Worm (Caenorhabditis elegans) whole organism, young adult: ENCODE data around the gene B0454.6.

Experiments used
- B0261.1 ChIP-seq: sonication (generic microtip); optimal IDR thresholded peaks from 2 replicates; lab custom pipeline; 2016; ENCODE audit warnings: mild to moderate bottlenecking, missing genetic modification characterization, moderate library complexity, missing compliant biosample characterization
- C06A6.2 ChIP-seq: fragments of 200-800 bp; sonication (Bioruptor generic); conservative IDR thresholded peaks from 2 replicates; pipeline ENCODE4 v1.3.6; 2022; ENCODE audit warnings: missing genetic modification characterization, missing compliant biosample characterization
- F55B11.4 ChIP-seq: sonication (generic microtip); optimal IDR thresholded peaks from 2 replicates; lab custom pipeline; 2016; ENCODE audit warnings: missing compliant biosample characterization, missing genetic modification characterization, borderline replicate concordance; ENCODE audit not compliant: insufficient read depth
- T07F8.4 ChIP-seq: sonication (generic microtip); optimal IDR thresholded peaks from 2 replicates; lab custom pipeline; 2016; ENCODE audit warnings: mild to moderate bottlenecking, missing genetic modification characterization, moderate library complexity, missing compliant biosample characterization
- ZK185.1 ChIP-seq: sonication (generic microtip); optimal IDR thresholded peaks from 2 replicates; lab custom pipeline; 2016; ENCODE audit warnings: mild to moderate bottlenecking, missing genetic modification characterization, missing compliant biosample characterization; ENCODE audit not compliant: poor library complexity, severe bottlenecking
- akir-1 ChIP-seq: fragments of 200-800 bp; sonication (Bioruptor generic); optimal IDR thresholded peaks from 2 replicates; lab custom pipeline; 2018; ENCODE audit warnings: mild to moderate bottlenecking, missing genetic modification characterization, moderate library complexity, missing compliant biosample characterization
- athp-1 ChIP-seq: sonication (generic microtip); optimal IDR thresholded peaks from 2 replicates; lab custom pipeline; 2017; ENCODE audit warnings: mild to moderate bottlenecking, missing genetic modification characterization, missing compliant biosample characterization
- attf-6 ChIP-seq: fragments of 200-800 bp; sonication (Bioruptor generic); IDR thresholded peaks from 2 replicates; pipeline ENCODE4 v1.3.6; 2022; ENCODE audit warnings: missing genetic modification reagents, missing genetic modification characterization, missing compliant biosample characterization
- ccch-3 ChIP-seq: fragments of 200-800 bp; sonication (Bioruptor generic); optimal IDR thresholded peaks from 2 replicates; lab custom pipeline; 2018; ENCODE audit warnings: mild to moderate bottlenecking, missing genetic modification characterization, missing compliant biosample characterization
- cebp-1 ChIP-seq, 2 experiments: fragments of 200-800 bp in 1 of 2; sonication (Bioruptor generic) in 1 of 2; sonication (generic microtip) in 1 of 2; IDR thresholded peaks in 1 of 2; optimal IDR thresholded peaks in 1 of 2; 2 replicates each; pipeline versions ENCODE4 v1.3.6 to Lab custom; 2017 to 2022; ENCODE audit warnings: missing compliant biosample characterization in 2 of 2, missing genetic modification characterization in 2 of 2, mild to moderate bottlenecking in 1 of 2, missing genetic modification reagents in 1 of 2, moderate library complexity in 1 of 2
- ceh-100 ChIP-seq: fragments of 200-800 bp; sonication (Bioruptor generic); IDR thresholded peaks from 2 replicates; pipeline ENCODE4 v1.3.6; 2022; ENCODE audit warnings: missing genetic modification reagents, missing genetic modification characterization, missing compliant biosample characterization
- ceh-27 ChIP-seq: fragments of 200-800 bp; sonication (Bioruptor generic); optimal IDR thresholded peaks from 2 replicates; lab custom pipeline; 2018; ENCODE audit warnings: mild to moderate bottlenecking, missing genetic modification characterization, moderate library complexity, missing compliant biosample characterization
- chd-7 ChIP-seq: sonication (generic microtip); optimal IDR thresholded peaks from 2 replicates; lab custom pipeline; 2016; ENCODE audit warnings: mild to moderate bottlenecking, missing genetic modification characterization, moderate library complexity, missing compliant biosample characterization
- die-1 ChIP-seq: sonication (generic microtip); optimal IDR thresholded peaks from 2 replicates; lab custom pipeline; 2016; ENCODE audit warnings: missing genotype, mild to moderate bottlenecking, missing genetic modification characterization, missing compliant biosample characterization
- dox-1 ChIP-seq: fragments of 200-800 bp; sonication (Bioruptor generic); IDR thresholded peaks from 2 replicates; pipeline ENCODE4 v1.3.6; 2022; ENCODE audit warnings: missing genetic modification reagents, missing genetic modification characterization, missing compliant biosample characterization
- dpff-1 ChIP-seq: sonication (generic microtip); optimal IDR thresholded peaks from 2 replicates; lab custom pipeline; 2017; ENCODE audit warnings: mild to moderate bottlenecking, missing genetic modification characterization, missing compliant biosample characterization
- efl-1 ChIP-seq: fragments of 150-350 bp; optimal IDR thresholded peaks from 2 replicates; lab custom pipeline; 2014; ENCODE audit warnings: missing biosample characterization, missing genetic modification reagents, missing genetic modification characterization
- egl-18 ChIP-seq: fragments of 200-800 bp; sonication (Bioruptor generic); IDR thresholded peaks from 2 replicates; pipeline ENCODE4 v1.3.6; 2022; ENCODE audit warnings: missing genetic modification reagents, missing genetic modification characterization, missing compliant biosample characterization
- ekl-4 ChIP-seq: fragments of 200-800 bp; sonication (Bioruptor generic); IDR thresholded peaks from 2 replicates; pipeline ENCODE4 v1.3.6; 2022; ENCODE audit warnings: missing genetic modification reagents, missing genetic modification characterization, missing compliant biosample characterization
- him-1 ChIP-seq: sonication (generic microtip); optimal IDR thresholded peaks from 2 replicates; lab custom pipeline; 2016; ENCODE audit warnings: missing genotype, missing genetic modification reagents, missing genetic modification characterization, missing compliant biosample characterization
- hmg-1.2 ChIP-seq: fragments of 200-800 bp; sonication (Bioruptor generic); IDR thresholded peaks from 2 replicates; pipeline ENCODE4 v1.3.6; 2022; ENCODE audit warnings: missing genetic modification reagents, missing genetic modification characterization, missing compliant biosample characterization
- lag-1 ChIP-seq: fragments of 200-800 bp; sonication (Bioruptor generic); IDR thresholded peaks from 2 replicates; pipeline ENCODE4 v1.3.6; 2022; ENCODE audit warnings: missing genetic modification reagents, missing genetic modification characterization, missing compliant biosample characterization
- let-607 ChIP-seq, 2 experiments: fragments of 200-800 bp in 1 of 2; sonication (Bioruptor generic) in 1 of 2; sonication (generic microtip) in 1 of 2; optimal IDR thresholded peaks; 2 replicates each; lab custom pipeline; 2016 to 2018; ENCODE audit warnings: mild to moderate bottlenecking in 2 of 2, missing compliant biosample characterization in 2 of 2, missing genetic modification characterization in 2 of 2, moderate library complexity in 2 of 2, missing genotype in 1 of 2
- lin-35 ChIP-seq, 3 experiments: fragments of 150-350 bp in 2 of 3; sonication (generic microtip) in 1 of 3; optimal IDR thresholded peaks; 2 replicates each; lab custom pipeline; 2014 to 2018; ENCODE audit warnings: missing biosample characterization in 3 of 3, missing genetic modification characterization in 3 of 3, missing genetic modification reagents in 3 of 3
- lsl-1 ChIP-seq: fragments of 200-800 bp; sonication (Bioruptor generic); optimal IDR thresholded peaks from 2 replicates; lab custom pipeline; 2018; ENCODE audit warnings: mild to moderate bottlenecking, missing genetic modification characterization, moderate library complexity, missing compliant biosample characterization
- lsy-27 ChIP-seq: sonication (generic microtip); optimal IDR thresholded peaks from 2 replicates; lab custom pipeline; 2017; ENCODE audit warnings: missing genetic modification characterization, mild to moderate bottlenecking, missing compliant biosample characterization, antibody characterized with exemption, missing genotype, borderline replicate concordance; ENCODE audit not compliant: insufficient read depth
- madf-10 ChIP-seq: sonication (generic microtip); optimal IDR thresholded peaks from 2 replicates; lab custom pipeline; 2016; ENCODE audit warnings: mild to moderate bottlenecking, missing genetic modification characterization, missing compliant biosample characterization
- madf-3 ChIP-seq: fragments of 200-800 bp; sonication (Bioruptor generic); IDR thresholded peaks from 2 replicates; pipeline ENCODE4 v1.3.6; 2022; ENCODE audit warnings: missing genetic modification reagents, missing genetic modification characterization, missing compliant biosample characterization
- madf-6 ChIP-seq: fragments of 200-800 bp; sonication (Bioruptor generic); IDR thresholded peaks from 2 replicates; pipeline ENCODE4 v1.3.6; 2022; ENCODE audit warnings: missing genetic modification reagents, missing genetic modification characterization, missing compliant biosample characterization
- madf-8 ChIP-seq: fragments of 200-800 bp; sonication (Bioruptor generic); conservative IDR thresholded peaks from 2 replicates; pipeline ENCODE4 v1.3.6; 2022; ENCODE audit warnings: missing genetic modification reagents, missing genetic modification characterization, missing compliant biosample characterization
- mcd-1 ChIP-seq: fragments of 200-800 bp; sonication (Bioruptor generic); IDR thresholded peaks from 2 replicates; pipeline ENCODE4 v1.3.6; 2022; ENCODE audit warnings: missing genetic modification reagents, missing genetic modification characterization, missing compliant biosample characterization
- nfya-1 ChIP-seq: sonication (generic microtip); optimal IDR thresholded peaks from 2 replicates; lab custom pipeline; 2017; ENCODE audit warnings: antibody characterized with exemption, missing compliant biosample characterization, missing genetic modification characterization, borderline replicate concordance; ENCODE audit not compliant: insufficient read depth
- nfya-2 ChIP-seq: fragments of 200-800 bp; sonication (Bioruptor generic); IDR thresholded peaks from 2 replicates; pipeline ENCODE4 v1.3.6; 2022; ENCODE audit warnings: missing genetic modification reagents, missing genetic modification characterization, missing compliant biosample characterization
- nhr-27 ChIP-seq: fragments of 200-800 bp; sonication (Bioruptor generic); optimal IDR thresholded peaks from 2 replicates; lab custom pipeline; 2018; ENCODE audit warnings: mild to moderate bottlenecking, missing genetic modification characterization, moderate library complexity, missing compliant biosample characterization
- nhr-80 ChIP-seq: sonication (generic microtip); optimal IDR thresholded peaks from 2 replicates; lab custom pipeline; 2016; ENCODE audit warnings: missing genetic modification characterization, missing compliant biosample characterization
- pbrm-1 ChIP-seq: fragments of 200-800 bp; sonication (Bioruptor generic); IDR thresholded peaks from 2 replicates; pipeline ENCODE4 v1.3.6; 2022; ENCODE audit warnings: missing genetic modification reagents, missing genetic modification characterization, missing compliant biosample characterization
- rpc-1 ChIP-seq, 2 experiments: fragments of 150-350 bp in 1 of 2; sonication (generic microtip) in 1 of 2; optimal IDR thresholded peaks; 2 replicates each; lab custom pipeline; 2014 to 2018; ENCODE audit warnings: missing biosample characterization in 1 of 2, missing genetic modification characterization in 1 of 2, missing genetic modification reagents in 1 of 2, missing genotype in 1 of 2
- somi-1 ChIP-seq: fragments of 200-800 bp; sonication (Bioruptor generic); optimal IDR thresholded peaks from 2 replicates; lab custom pipeline; 2018; ENCODE audit warnings: mild to moderate bottlenecking, missing genetic modification characterization, missing compliant biosample characterization
- tlf-1 ChIP-seq: fragments of 200-800 bp; sonication (Bioruptor generic); optimal IDR thresholded peaks from 2 replicates; lab custom pipeline; 2018; ENCODE audit warnings: mild to moderate bottlenecking, missing genetic modification characterization, missing compliant biosample characterization
- zfh-2 ChIP-seq: fragments of 200-800 bp; sonication (Bioruptor generic); conservative IDR thresholded peaks from 2 replicates; pipeline ENCODE4 v1.3.6; 2022; ENCODE audit warnings: missing genetic modification reagents, missing genetic modification characterization, missing compliant biosample characterization
- zim-3 ChIP-seq: sonication (generic microtip); optimal IDR thresholded peaks from 2 replicates; lab custom pipeline; 2017; ENCODE audit warnings: mild to moderate bottlenecking, missing genetic modification characterization, moderate library complexity, missing compliant biosample characterization
- ztf-18 ChIP-seq: sonication (generic microtip); optimal IDR thresholded peaks from 2 replicates; lab custom pipeline; 2016; ENCODE audit warnings: missing genotype, mild to moderate bottlenecking, missing genetic modification characterization, missing compliant biosample characterization
- ztf-22 ChIP-seq: fragments of 200-800 bp; sonication (Bioruptor generic); optimal IDR thresholded peaks from 2 replicates; lab custom pipeline; 2018; ENCODE audit warnings: mild to moderate bottlenecking, missing genetic modification characterization, moderate library complexity, missing compliant biosample characterization
- ztf-26 ChIP-seq: sonication (generic microtip); optimal IDR thresholded peaks from 2 replicates; lab custom pipeline; 2017; ENCODE audit warnings: missing genetic modification characterization, missing compliant biosample characterization
- ztf-28 ChIP-seq: fragments of 200-800 bp; sonication (Bioruptor generic); IDR thresholded peaks from 2 replicates; pipeline ENCODE4 v1.3.6; 2022; ENCODE audit warnings: missing genetic modification reagents, missing genetic modification characterization, missing compliant biosample characterization
- ztf-3 ChIP-seq: fragments of 200-800 bp; sonication (Bioruptor generic); optimal IDR thresholded peaks from 2 replicates; lab custom pipeline; 2018; ENCODE audit warnings: mild to moderate bottlenecking, missing genetic modification characterization, missing compliant biosample characterization

The B0454.6 gene

DNA sequence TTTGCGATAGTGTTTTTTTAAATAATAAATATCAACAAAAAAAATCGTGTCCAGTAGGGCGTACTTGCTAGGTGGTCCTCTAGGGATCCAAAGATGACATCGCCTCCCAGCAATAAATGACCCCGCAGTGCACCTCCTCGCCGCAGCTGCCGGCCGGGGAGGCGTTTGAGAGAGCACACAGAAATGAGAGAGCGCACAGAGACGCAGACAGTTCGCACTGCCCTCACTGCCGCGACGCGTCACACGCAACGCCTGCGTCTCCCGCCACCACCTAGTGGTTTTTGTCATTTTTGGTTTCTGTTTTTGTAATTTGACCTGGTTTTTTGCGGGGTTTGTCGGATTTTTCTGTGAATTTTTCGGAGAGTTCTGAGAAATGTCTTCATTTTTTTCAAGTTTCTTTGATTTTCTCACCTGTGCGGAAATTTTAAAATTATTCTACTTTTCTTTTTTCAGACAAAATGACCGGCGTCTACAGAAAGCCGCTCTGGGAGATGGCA is 44.7 kb upstream of the B0454.6 start, which contains the start of gene lido-7 (continued):
- no peak for TF ChIP-seq somi-1 (GFP tag; lab: Kevin White, UChicago)
- TF ChIP-seq cebp-1 (GFP tag; IDR thresholded peaks at IDR 0.05; lab: Robert Waterston, UW): peak; percentile 27; the same call in 1 of the 2 replicates
- peak; percentile 51 for TF ChIP-seq cebp-1 (tag; optimal IDR thresholded peaks at IDR 0.05; lab: Kevin White, UChicago)
- TF ChIP-seq F55B11.4 (tag; lab: Kevin White, UChicago): no peak
- TF ChIP-seq efl-1 (GFP tag; lab: Kevin White, UChicago): peak; percentile 16
- no peak for TF ChIP-seq let-607 (tag; optimal IDR thresholded peaks at IDR 0.05; lab: Kevin White, UChicago)
- TF ChIP-seq egl-18 (GFP tag; lab: Robert Waterston, UW): 0 out of 2 replicates have a peak, but pooled peaks have one; percentile 55
- no peak for TF ChIP-seq pbrm-1
- TF ChIP-seq lsl-1: no peak
- TF ChIP-seq mcd-1 (GFP tag; lab: Robert Waterston, UW): peak; percentile 61
- TF ChIP-seq madf-6: peak; percentile 50; the same call in 1 of the 2 replicates
- TF ChIP-seq dpff-1 (tag; lab: Kevin White, UChicago): no peak
- TF ChIP-seq ekl-4 (GFP tag; lab: Robert Waterston, UW): 0 out of 2 replicates have a peak, but pooled peaks have one; percentile 19
- peak; percentile 36; the same call in 1 of the 2 replicates for TF ChIP-seq dox-1
- no peak for TF ChIP-seq nfya-1 (tag; lab: Kevin White, UChicago)
- TF ChIP-seq zim-3 (tag; lab: Kevin White, UChicago): no peak
- TF ChIP-seq lag-1 (GFP tag; lab: Robert Waterston, UW): no peak
- no peak for TF ChIP-seq die-1 (tag; lab: Kevin White, UChicago)
- TF ChIP-seq C06A6.2 (GFP tag; lab: Robert Waterston, UW): no peak
- TF ChIP-seq madf-10 (tag; lab: Kevin White, UChicago): peak; percentile 11
- no peak for TF ChIP-seq attf-6 (GFP tag; lab: Robert Waterston, UW)
- TF ChIP-seq chd-7: no peak
- no peak for TF ChIP-seq lin-35 (GFP tag; optimal IDR thresholded peaks at IDR 0.05; lab: Kevin White, UChicago)
- TF ChIP-seq lsy-27: no peak
- no peak for TF ChIP-seq ccch-3
- TF ChIP-seq ztf-28: no peak
- TF ChIP-seq zfh-2 (GFP tag; lab: Robert Waterston, UW): peak; percentile 89
- no peak for TF ChIP-seq ZK185.1
- peak; percentile 63 for TF ChIP-seq ceh-27 (GFP tag; lab: Kevin White, UChicago)
- TF ChIP-seq nfya-2 (GFP tag; lab: Robert Waterston, UW): no peak
- TF ChIP-seq rpc-1 (optimal IDR thresholded peaks at IDR 0.05; lab: Kevin White, UChicago): no peak
- no peak for TF ChIP-seq rpc-1 (tag; optimal IDR thresholded peaks at IDR 0.05; lab: Kevin White, UChicago)
- TF ChIP-seq akir-1 (GFP tag; lab: Kevin White, UChicago): no peak
- no peak for TF ChIP-seq him-1 (tag; lab: Kevin White, UChicago)
- TF ChIP-seq nhr-80 (tag; lab: Kevin White, UChicago): peak; percentile 58
- TF ChIP-seq B0261.1: no peak
- TF ChIP-seq ztf-18: no peak
- peak; percentile 74 for TF ChIP-seq ceh-100 (GFP tag; lab: Robert Waterston, UW)
- no peak for TF ChIP-seq nhr-27 (tag; lab: Kevin White, UChicago)
- peak; percentile 85 for TF ChIP-seq madf-3 (GFP tag; lab: Robert Waterston, UW)
- no peak for TF ChIP-seq ztf-22 (GFP tag; lab: Kevin White, UChicago)
- no peak for TF ChIP-seq ztf-3 (GFP tag; lab: Kevin White, UChicago)
- TF ChIP-seq tlf-1: no peak
- TF ChIP-seq athp-1 (tag; lab: Kevin White, UChicago): no peak
- TF ChIP-seq hmg-1.2 (GFP tag; lab: Robert Waterston, UW): peak; percentile 94
- no peak for TF ChIP-seq ztf-26 (tag; lab: Kevin White, UChicago)
- 0 out of 2 replicates have a peak, but pooled peaks have one; percentile 20 for TF ChIP-seq madf-8 (GFP tag; lab: Robert Waterston, UW)
- TF ChIP-seq T07F8.4 (tag; lab: Kevin White, UChicago): no peak
